Worm (Caenorhabditis elegans) whole organism, L4 larva: ENCODE data around the gene cdh-9.

ENCODE experiments used
- D1046.2 ChIP-seq: fragments of 200-800 bp; sonication (Bioruptor generic); IDR thresholded peaks from 2 replicates; pipeline ENCODE4 v1.3.6; 2022; ENCODE audit warnings: missing genetic modification characterization, missing compliant biosample characterization
- F26F4.8 ChIP-seq: fragments of 200-800 bp; sonication (Bioruptor generic); conservative IDR thresholded peaks from 2 replicates; pipeline ENCODE4 v1.3.6; 2022; ENCODE audit warnings: missing genetic modification characterization, missing compliant biosample characterization
- F44E2.7 ChIP-seq: fragments of 200-800 bp; sonication (Bioruptor generic); IDR thresholded peaks from 2 replicates; pipeline ENCODE4 v2.1.2; 2022; ENCODE audit warnings: missing genetic modification characterization, missing compliant biosample characterization
- F49E8.2 ChIP-seq: sonication (generic microtip); optimal IDR thresholded peaks from 2 replicates; lab custom pipeline; 2016; ENCODE audit warnings: missing compliant biosample characterization, mild to moderate bottlenecking, missing genetic modification characterization, borderline replicate concordance
- Y105C5A.15 ChIP-seq: fragments of 200-800 bp; sonication (Bioruptor generic); IDR thresholded peaks from 2 replicates; pipeline ENCODE4 v1.3.6; 2022; ENCODE audit warnings: missing genetic modification characterization, missing compliant biosample characterization
- Y48G9A.11 ChIP-seq: fragments of 200-800 bp; sonication (Bioruptor generic); IDR thresholded peaks from 2 replicates; pipeline ENCODE4 v1.3.6; 2022; ENCODE audit warnings: missing genetic modification reagents, missing genetic modification characterization, missing compliant biosample characterization
- Y75B8A.6 ChIP-seq: fragments of 200-800 bp; sonication (Bioruptor generic); IDR thresholded peaks from 2 replicates; pipeline ENCODE4 v1.3.6; 2022; ENCODE audit warnings: missing genetic modification reagents, missing genetic modification characterization, missing compliant biosample characterization
- ZK337.2 ChIP-seq: fragments of 200-800 bp; sonication (Bioruptor generic); IDR thresholded peaks from 2 replicates; pipeline ENCODE4 v1.3.6; 2022; ENCODE audit warnings: missing genetic modification reagents, missing genetic modification characterization, missing compliant biosample characterization
- aha-1 ChIP-seq: fragments of 150-350 bp; peaks from one replicate; lab custom pipeline; 2014; ENCODE audit warnings: missing biosample characterization, missing genetic modification characterization
- ceh-32 ChIP-seq: sonication (generic microtip); optimal IDR thresholded peaks from 2 replicates; lab custom pipeline; 2016; ENCODE audit warnings: mild to moderate bottlenecking, missing genetic modification characterization, missing compliant biosample characterization; ENCODE audit not compliant: poor library complexity
- ceh-82 ChIP-seq: sonication (generic microtip); optimal IDR thresholded peaks from 2 replicates; lab custom pipeline; 2017; ENCODE audit warnings: missing biosample characterization, missing genetic modification characterization
- cey-2 ChIP-seq: sonication (generic microtip); optimal IDR thresholded peaks from 3 replicates; lab custom pipeline; 2017; ENCODE audit warnings: missing genetic modification characterization, mild to moderate bottlenecking, missing compliant biosample characterization, antibody characterized with exemption, borderline replicate concordance; ENCODE audit not compliant: insufficient read depth
- ctbp-1 ChIP-seq: fragments of 200-800 bp; sonication (Bioruptor generic); IDR thresholded peaks from 2 replicates; pipeline ENCODE4 v1.3.6; 2022; ENCODE audit warnings: missing genetic modification reagents, missing genetic modification characterization, missing compliant biosample characterization
- daf-12 ChIP-seq: fragments of 150-350 bp; optimal IDR thresholded peaks from 2 replicates; lab custom pipeline; 2014; ENCODE audit warnings: missing biosample characterization, missing genetic modification reagents, missing genetic modification characterization
- daf-16 ChIP-seq, 3 experiments: sonication (generic microtip); optimal IDR thresholded peaks; 2 replicates each; lab custom pipeline; 2016 to 2017; ENCODE audit warnings: missing genetic modification characterization in 3 of 3, missing genetic modification reagents in 3 of 3, mild to moderate bottlenecking in 2 of 3, missing compliant biosample characterization in 2 of 3, missing biosample characterization in 1 of 3, moderate library complexity in 1 of 3
- daf-19 ChIP-seq: fragments of 200-800 bp; sonication (Bioruptor generic); conservative IDR thresholded peaks from 2 replicates; pipeline ENCODE4 v1.3.6; 2022; ENCODE audit warnings: missing genetic modification characterization, missing compliant biosample characterization
- dpl-1 ChIP-seq: fragments of 150-350 bp; optimal IDR thresholded peaks from 2 replicates; lab custom pipeline; 2014; ENCODE audit warnings: missing biosample characterization, missing genetic modification reagents, missing genetic modification characterization
- egl-43 ChIP-seq: fragments of 200-800 bp; sonication (Bioruptor generic); IDR thresholded peaks from 2 replicates; pipeline ENCODE4 v1.3.6; 2022; ENCODE audit warnings: missing genetic modification reagents, missing genetic modification characterization, missing compliant biosample characterization
- hlh-30 ChIP-seq: sonication (generic microtip); optimal IDR thresholded peaks from 2 replicates; lab custom pipeline; 2017; ENCODE audit warnings: antibody characterized with exemption, mild to moderate bottlenecking, missing genetic modification characterization, missing compliant biosample characterization; ENCODE audit not compliant: insufficient read depth
- jun-1 ChIP-seq: fragments of 150-350 bp; optimal IDR thresholded peaks from 2 replicates; lab custom pipeline; 2014; ENCODE audit warnings: missing biosample characterization, missing genetic modification reagents, missing genetic modification characterization
- lin-1 ChIP-seq: fragments of 200-800 bp; sonication (Bioruptor generic); IDR thresholded peaks from 2 replicates; pipeline ENCODE4 v1.3.6; 2022; ENCODE audit warnings: missing genetic modification reagents, missing genetic modification characterization, missing compliant biosample characterization
- lin-29 ChIP-seq: fragments of 200-800 bp; sonication (Bioruptor generic); IDR thresholded peaks from 2 replicates; pipeline ENCODE4 v1.3.6; 2022; ENCODE audit warnings: missing genetic modification reagents, missing genetic modification characterization, missing compliant biosample characterization
- mdt-29 ChIP-seq: fragments of 200-800 bp; sonication (Bioruptor generic); IDR thresholded peaks from 2 replicates; pipeline ENCODE4 v1.3.6; 2022; ENCODE audit warnings: missing genetic modification reagents, missing genetic modification characterization, missing compliant biosample characterization
- mxl-2 ChIP-seq: fragments of 200-800 bp; sonication (Bioruptor generic); conservative IDR thresholded peaks from 2 replicates; pipeline ENCODE4 v1.3.6; 2022; ENCODE audit warnings: missing genetic modification reagents, missing genetic modification characterization, missing compliant biosample characterization
- mxl-3 ChIP-seq: fragments of 200-800 bp; sonication (Bioruptor generic); optimal IDR thresholded peaks from 2 replicates; lab custom pipeline; 2018; ENCODE audit warnings: mild to moderate bottlenecking, missing genetic modification characterization, missing compliant biosample characterization
- nhr-25 ChIP-seq: sonication (generic microtip); optimal IDR thresholded peaks from 2 replicates; lab custom pipeline; 2017; ENCODE audit warnings: missing genetic modification characterization, mild to moderate bottlenecking, missing compliant biosample characterization, antibody characterized with exemption, moderate library complexity, borderline replicate concordance; ENCODE audit not compliant: insufficient read depth
- nhr-28 ChIP-seq: fragments of 150-350 bp; optimal IDR thresholded peaks from 2 replicates; lab custom pipeline; 2014; ENCODE audit warnings: missing biosample characterization, missing genetic modification characterization
- nhr-42 ChIP-seq: fragments of 200-800 bp; sonication (Bioruptor generic); IDR thresholded peaks from 2 replicates; pipeline ENCODE4 v1.3.6; 2022; ENCODE audit warnings: missing genetic modification characterization, missing compliant biosample characterization
- nhr-48 ChIP-seq: sonication (generic microtip); optimal IDR thresholded peaks from 2 replicates; lab custom pipeline; 2016; ENCODE audit warnings: mild to moderate bottlenecking, missing genetic modification characterization, missing compliant biosample characterization
- nhr-76 ChIP-seq: fragments of 150-350 bp; optimal IDR thresholded peaks from 2 replicates; lab custom pipeline; 2014; ENCODE audit warnings: missing biosample characterization, missing genetic modification characterization
- pha-4 ChIP-seq, 2 experiments: fragments of 150-350 bp in 1 of 2; fragments of 200-800 bp in 1 of 2; sonication (Bioruptor generic) in 1 of 2; IDR thresholded peaks in 1 of 2; optimal IDR thresholded peaks in 1 of 2; 2 replicates each; pipeline versions ENCODE4 v1.3.6 to Lab custom; 2014 to 2022; ENCODE audit warnings: missing genetic modification characterization in 2 of 2, missing genetic modification reagents in 2 of 2, missing biosample characterization in 1 of 2, missing compliant biosample characterization in 1 of 2
- saeg-2 ChIP-seq: fragments of 200-800 bp; sonication (Bioruptor generic); IDR thresholded peaks from 2 replicates; pipeline ENCODE4 v1.3.6; 2022; ENCODE audit warnings: missing genetic modification reagents, missing genetic modification characterization, missing compliant biosample characterization
- set-16 ChIP-seq: fragments of 200-800 bp; sonication (Bioruptor generic); IDR thresholded peaks from 2 replicates; pipeline ENCODE4 v1.3.6; 2022; ENCODE audit warnings: missing genetic modification reagents, missing genetic modification characterization, missing compliant biosample characterization
- snpc-1.2 ChIP-seq: fragments of 200-800 bp; sonication (Bioruptor generic); IDR thresholded peaks from 2 replicates; pipeline ENCODE4 v1.3.6; 2022; ENCODE audit warnings: missing genetic modification reagents, missing genetic modification characterization, missing compliant biosample characterization
- tra-1 ChIP-seq: fragments of 200-800 bp; sonication (Bioruptor generic); IDR thresholded peaks from 2 replicates; pipeline ENCODE4 v1.3.6; 2022; ENCODE audit warnings: missing genetic modification reagents, missing genetic modification characterization, missing compliant biosample characterization
- unc-130 ChIP-seq: sonication (generic microtip); optimal IDR thresholded peaks from 2 replicates; lab custom pipeline; 2016; ENCODE audit warnings: missing genetic modification reagents, missing genetic modification characterization, missing compliant biosample characterization
- unc-39 ChIP-seq: sonication (generic microtip); optimal IDR thresholded peaks from 2 replicates; lab custom pipeline; 2017; ENCODE audit warnings: missing biosample characterization, missing genetic modification characterization
- unc-62 ChIP-seq, 3 experiments: fragments of 150-350 bp in 1 of 3; sonication (generic microtip); optimal IDR thresholded peaks in 2 of 3; peaks in 1 of 3; 1 replicate in 1 of 3; 2 replicates in 2 of 3; lab custom pipeline; 2014 to 2017; ENCODE audit warnings: missing biosample characterization in 3 of 3, missing genetic modification characterization in 3 of 3, missing genetic modification reagents in 3 of 3, missing genotype in 1 of 3
- zag-1 ChIP-seq: fragments of 150-350 bp; optimal IDR thresholded peaks from 2 replicates; lab custom pipeline; 2014; ENCODE audit warnings: missing biosample characterization, missing genetic modification characterization
- zfp-2 ChIP-seq: sonication (generic microtip); optimal IDR thresholded peaks from 2 replicates; lab custom pipeline; 2016; ENCODE audit warnings: mild to moderate bottlenecking, missing genetic modification characterization, missing compliant biosample characterization
- ztf-11 ChIP-seq: fragments of 150-350 bp; optimal IDR thresholded peaks from 2 replicates; lab custom pipeline; 2014; ENCODE audit warnings: missing biosample characterization, missing genetic modification characterization

Gene cdh-9

DNA sequence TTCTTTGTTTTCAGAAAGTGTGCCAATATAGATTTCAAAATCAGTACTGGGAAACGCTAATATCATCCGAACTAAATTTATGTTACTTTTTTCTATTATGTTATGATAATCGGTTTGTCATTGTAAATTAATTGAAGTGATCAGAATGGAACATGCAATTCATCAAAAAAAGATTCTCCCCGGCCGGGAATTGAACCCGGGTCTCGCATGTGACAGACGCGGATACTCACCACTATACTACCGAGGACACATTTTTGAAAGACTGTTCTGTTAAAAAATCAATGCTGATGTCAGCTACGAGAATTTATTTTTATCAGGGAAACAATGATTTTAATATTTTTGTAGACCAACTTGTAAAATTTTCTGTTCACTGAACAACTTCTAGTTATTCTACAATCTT lies 24.1 kb downstream of the cdh-9 start (continued):
- TF ChIP-seq F49E8.2 (tag; lab: Kevin White, UChicago) (peak; percentile 33), unc-130 (peak; percentile 54), egl-43 (GFP tag; lab: Robert Waterston, UW) (peak; percentile 88), mxl-2 (GFP tag; lab: Robert Waterston, UW) (peak; percentile 31; the same call in 1 of the 2 replicates), daf-19 (peak; percentile 61; the same call in 1 of the 2 replicates), ztf-11 (no peak), tra-1 (GFP tag; lab: Robert Waterston, UW) (peak; percentile 71), F26F4.8 (GFP tag; lab: Robert Waterston, UW) (peak; percentile 74), saeg-2 (no peak), nhr-28 (tag; lab: Kevin White, UChicago) (peak; percentile 14), nhr-76 (no peak), nhr-25 (tag; lab: Kevin White, UChicago) (no peak), pha-4 (GFP tag; IDR thresholded peaks at IDR 0.05; lab: Robert Waterston, UW) (peak; percentile 81), pha-4 (tag; optimal IDR thresholded peaks at IDR 0.05; lab: Kevin White, UChicago) (no peak), jun-1 (tag; lab: Kevin White, UChicago) (no peak), lin-29 (GFP tag; lab: Robert Waterston, UW) (no peak), set-16 (GFP tag; lab: Robert Waterston, UW) (no peak), dpl-1 (GFP tag; lab: Kevin White, UChicago) (no peak), mdt-29 (GFP tag; lab: Robert Waterston, UW) (0 out of 2 replicates have a peak, but pooled peaks have one; percentile 11), Y48G9A.11 (GFP tag; lab: Robert Waterston, UW) (peak; percentile 55), snpc-1.2 (peak; percentile 83), ctbp-1 (GFP tag; lab: Robert Waterston, UW) (peak; percentile 78), Y105C5A.15 (GFP tag; lab: Robert Waterston, UW) (0 out of 2 replicates have a peak, but pooled peaks have one; percentile 15)

DNA sequence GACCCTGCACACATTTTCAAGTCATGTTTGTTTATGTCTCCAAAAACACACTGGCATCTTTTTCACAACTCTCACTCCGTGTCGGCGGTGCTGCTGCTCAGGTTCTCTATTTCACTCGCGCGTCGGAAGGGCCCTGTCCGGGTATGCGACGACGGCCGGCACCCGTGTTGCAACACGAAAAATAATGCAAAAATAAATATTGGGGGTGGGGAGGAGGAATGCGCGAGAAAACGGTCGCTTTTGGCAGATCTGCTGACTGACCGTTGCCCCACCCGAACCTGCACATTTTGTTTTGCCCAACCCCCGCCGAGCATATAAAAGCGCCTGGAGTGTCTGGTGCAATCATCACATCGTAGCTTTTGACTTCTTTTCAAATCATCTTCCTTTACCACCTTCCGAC lies 26.4 kb downstream of the cdh-9 start, which contains the start of gene cpg-19:
Gene cpg-19, plus strand, starts transcription at position 341 of the 400 bp plus-strand sequence.
- TF ChIP-seq nhr-42 (0 out of 2 replicates have a peak, but pooled peaks have one; percentile 14), set-16 (GFP tag; lab: Robert Waterston, UW) (peak; percentile 60), ZK337.2 (GFP tag; lab: Robert Waterston, UW) (no peak), saeg-2 (no peak), ceh-82 (no peak), F26F4.8 (GFP tag; lab: Robert Waterston, UW) (no peak), daf-19 (no peak), D1046.2 (GFP tag; lab: Robert Waterston, UW) (no peak)
- TF ChIP-seq, all 104 proteins: peak for 2

DNA sequence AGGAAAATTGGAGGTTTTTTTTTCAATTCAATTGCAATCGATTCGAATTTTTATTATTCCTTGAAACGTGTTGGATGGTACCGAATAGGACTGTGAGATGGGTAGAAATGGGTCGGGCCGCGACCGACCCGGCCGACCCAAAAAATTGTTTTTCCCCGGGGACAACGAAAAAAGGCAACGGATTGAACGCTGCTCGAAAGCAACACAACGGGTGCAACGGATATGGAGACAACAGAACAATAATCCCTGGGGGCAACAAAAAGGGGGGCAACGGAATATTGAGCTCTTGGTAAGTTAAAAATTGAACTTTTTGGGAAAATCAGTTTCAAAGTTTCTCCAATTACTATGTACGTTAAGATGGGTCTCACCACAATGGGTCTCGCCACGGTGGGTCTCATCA lies 28.2 kb downstream of the cdh-9 start:
- TF ChIP-seq unc-39, result no peak
- no peak for TF ChIP-seq cey-2 (tag; lab: Kevin White, UChicago)
- TF ChIP-seq egl-43 (GFP tag; lab: Robert Waterston, UW), result no peak
- peak; percentile 16 for TF ChIP-seq aha-1 (tag; lab: Kevin White, UChicago)
- peak in 1 of 2 experiments; percentile 64 for TF ChIP-seq unc-62 (GFP tag; optimal IDR thresholded peaks at IDR 0.05 in 1 of 2; lab: Kevin White, UChicago)
- TF ChIP-seq unc-62 (tag; optimal IDR thresholded peaks at IDR 0.05; lab: Kevin White, UChicago), result no peak

DNA sequence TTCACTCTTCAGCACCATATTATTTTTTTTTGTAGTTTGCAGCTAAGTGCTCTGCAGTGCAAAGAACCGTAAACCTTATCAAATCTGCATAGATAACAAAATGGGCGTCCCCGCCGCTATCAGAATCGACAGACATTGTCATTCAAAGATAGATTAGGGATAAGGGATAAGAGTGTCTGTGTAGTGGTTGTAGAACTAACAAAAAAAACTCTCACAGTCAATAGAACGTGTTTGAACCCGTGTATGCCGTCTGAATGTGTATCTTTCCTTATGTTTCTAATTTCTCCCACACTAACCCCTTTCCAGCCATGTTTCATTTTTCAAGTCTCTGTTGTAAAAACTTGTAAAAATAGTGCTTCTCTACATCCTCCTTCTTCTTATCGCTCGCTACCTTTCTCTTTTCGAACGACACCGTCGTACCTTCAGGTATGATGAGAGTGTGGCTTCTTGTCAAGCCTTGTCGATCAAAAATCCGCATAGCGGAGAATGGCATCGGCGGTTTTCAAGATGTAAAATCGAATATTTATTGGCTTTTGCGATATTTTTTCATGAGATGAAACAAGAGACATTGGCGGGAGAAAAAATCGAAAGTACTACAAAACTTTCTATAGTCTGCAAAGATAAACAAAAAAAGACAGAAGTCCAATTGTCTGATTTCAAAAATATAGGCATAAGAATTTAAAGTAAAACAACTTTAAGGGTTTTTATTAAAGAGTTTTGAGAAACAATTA lies 30.2 kb downstream of the cdh-9 start:
- TF ChIP-seq zfp-2, result no peak
- TF ChIP-seq hlh-30, result no peak
- no peak for TF ChIP-seq daf-12 (tag; lab: Kevin White, UChicago)
- peak; percentile 70 for TF ChIP-seq aha-1 (tag; lab: Kevin White, UChicago)
- TF ChIP-seq snpc-1.2, result no peak
- no peak for TF ChIP-seq lin-1 (GFP tag; lab: Robert Waterston, UW)
- TF ChIP-seq mxl-3, result peak; percentile 62
- TF ChIP-seq zag-1, result no peak
- no peak for TF ChIP-seq unc-39
- TF ChIP-seq ctbp-1 (GFP tag; lab: Robert Waterston, UW), result no peak
- TF ChIP-seq daf-16 (GFP tag; optimal IDR thresholded peaks at IDR 0.05; lab: Kevin White, UChicago), result no peak
- TF ChIP-seq daf-16 (tag; optimal IDR thresholded peaks at IDR 0.05; lab: Kevin White, UChicago), result no peak
- TF ChIP-seq ceh-32, result no peak
- TF ChIP-seq unc-62 (GFP tag; optimal IDR thresholded peaks at IDR 0.05 in 1 of 2; lab: Kevin White, UChicago), result peak in 1 of 2 experiments; percentile 69
- TF ChIP-seq unc-62 (tag; optimal IDR thresholded peaks at IDR 0.05; lab: Kevin White, UChicago), result no peak
- no peak for TF ChIP-seq Y75B8A.6 (GFP tag; lab: Robert Waterston, UW)
- TF ChIP-seq nhr-28 (tag; lab: Kevin White, UChicago), result peak; percentile 5
- peak; percentile 34 for TF ChIP-seq nhr-48 (tag; lab: Kevin White, UChicago)
- no peak for TF ChIP-seq F44E2.7 (GFP tag; lab: Robert Waterston, UW)
